Worm (Caenorhabditis elegans): ENCODE measurements around the gene Y47D7A.9.

ce11 chrV:4411714-4412113 is 12.0 kb downstream of the Y47D7A.9 start, which contains the start of gene Y47D7A.17:
- TF ChIP-seq nhr-12 (tag; optimal IDR thresholded peaks at IDR 0.05) (no peak), snpc-4 (tag; optimal IDR thresholded peaks at IDR 0.05) (no peak), pha-4 (tag; optimal IDR thresholded peaks at IDR 0.05) (no peak), nhr-28 (tag; optimal IDR thresholded peaks at IDR 0.05) (no peak), mab-5 (tag; optimal IDR thresholded peaks at IDR 0.05) (no peak), ztf-11 (tag; optimal IDR thresholded peaks at IDR 0.05) (no peak), lsy-2 (tag; optimal IDR thresholded peaks at IDR 0.05) (no peak), elt-3 (tag; optimal IDR thresholded peaks at IDR 0.05) (no peak)

All from whole organism, mixed stage, embryonic.